Fruit fly (Drosophila melanogaster): ENCODE results near the gene ATPsynCF6.

ATPsynCF6 gene

dm6 chr3R:23386907-23387306, 31.0 kb upstream of the ATPsynCF6 start (continued):
- TF ChIP-seq ind (GFP tag; optimal IDR thresholded peaks at IDR 0.05) (peak; percentile 19), CG17359 (tag; optimal IDR thresholded peaks at IDR 0.05) (peak; percentile 69), stc (GFP tag; IDR thresholded peaks at IDR 0.05) (peak; percentile 39; the same call in 1 of the 2 replicates), CG16813 (GFP tag; IDR thresholded peaks at IDR 0.05; ENCODE audit: partially characterized antibody) (no peak), CG34422 (GFP tag; IDR thresholded peaks at IDR 0.05) (no peak), Hr3 (GFP tag; optimal IDR thresholded peaks at IDR 0.05) (peak; percentile 38), repo (GFP tag; optimal IDR thresholded peaks at IDR 0.05) (no peak), danr (GFP tag; IDR thresholded peaks at IDR 0.05) (no peak), row (GFP tag; IDR thresholded peaks at IDR 0.05) (peak; percentile 59), zen (tag; optimal IDR thresholded peaks at IDR 0.05) (peak; percentile 57), CG17186 (GFP tag; optimal IDR thresholded peaks at IDR 0.05) (no peak), oc (tag; optimal IDR thresholded peaks at IDR 0.05) (peak; percentile 73), Hmr (GFP tag; optimal IDR thresholded peaks at IDR 0.05) (no peak), D19A (tag; optimal IDR thresholded peaks at IDR 0.05) (peak; percentile 46), usp (GFP tag; optimal IDR thresholded peaks at IDR 0.05) (no peak), Sox102F (GFP tag; optimal IDR thresholded peaks at IDR 0.05) (peak; percentile 80), Xbp1 (GFP tag; optimal IDR thresholded peaks at IDR 0.05) (peak; percentile 66), mld (GFP tag; IDR thresholded peaks at IDR 0.05; ENCODE audit: partially characterized antibody) (no peak), D19B (GFP tag; optimal IDR thresholded peaks at IDR 0.05) (no peak), CG14710 (tag; optimal IDR thresholded peaks at IDR 0.05) (peak; percentile 45), Eip74EF (GFP tag; optimal IDR thresholded peaks at IDR 0.05) (peak in 1 of 2 experiments; percentile 39), CG1024 (GFP tag; IDR thresholded peaks at IDR 0.05) (no peak), ATbp (GFP tag; optimal IDR thresholded peaks at IDR 0.05) (peak; percentile 58), tx (GFP tag; optimal IDR thresholded peaks at IDR 0.05) (no peak), CG4820 (GFP tag; optimal IDR thresholded peaks at IDR 0.05) (peak; percentile 60), kay (GFP tag; optimal IDR thresholded peaks at IDR 0.05) (no peak), chinmo (GFP tag; IDR thresholded peaks at IDR 0.05; ENCODE audit: partially characterized antibody) (no peak), Sin3A (optimal IDR thresholded peaks at IDR 0.05) (no peak), en (GFP tag; optimal IDR thresholded peaks at IDR 0.05) (no peak), sc (optimal IDR thresholded peaks at IDR 0.05) (no peak), sc (GFP tag; optimal IDR thresholded peaks at IDR 0.05) (no peak), lab (GFP tag; optimal IDR thresholded peaks at IDR 0.05) (peak; percentile 23), CG17802 (tag; optimal IDR thresholded peaks at IDR 0.05) (peak; percentile 24), CG10462 (GFP tag; optimal IDR thresholded peaks at IDR 0.05) (no peak), Xrp1 (GFP tag; IDR thresholded peaks at IDR 0.05) (peak; percentile 40; the same call in 1 of the 2 replicates), CG7372 (GFP tag; IDR thresholded peaks at IDR 0.05) (no peak), Fer1 (GFP tag; optimal IDR thresholded peaks at IDR 0.05) (no peak), Kr (GFP tag; optimal IDR thresholded peaks at IDR 0.05) (no peak), vfl (GFP tag; optimal IDR thresholded peaks at IDR 0.05) (no peak), Rfx (GFP tag; IDR thresholded peaks at IDR 0.05) (no peak), BEAF-32 (GFP tag; optimal IDR thresholded peaks at IDR 0.05) (no peak), psq (GFP tag; optimal IDR thresholded peaks at IDR 0.05) (no peak), sob (GFP tag; IDR thresholded peaks at IDR 0.05) (0 out of 2 replicates have a peak, but pooled peaks have one; percentile 22), CG4424 (GFP tag; optimal IDR thresholded peaks at IDR 0.05) (peak; percentile 32), sr (GFP tag; IDR thresholded peaks at IDR 0.05) (no peak), Mes4 (GFP tag; optimal IDR thresholded peaks at IDR 0.05) (peak; percentile 22), CG12155 (GFP tag; optimal IDR thresholded peaks at IDR 0.05) (no peak), CG14050 (GFP tag; IDR thresholded peaks at IDR 0.05) (no peak), Ets65A (GFP tag) (peak; percentile 3), CG43689 (GFP tag; IDR thresholded peaks at IDR 0.05) (no peak), CG9437 (GFP tag; optimal IDR thresholded peaks at IDR 0.05) (peak; percentile 5), bowl (GFP tag; IDR thresholded peaks at IDR 0.05) (no peak)

All from whole organism, embryonic.